Fruit fly (Drosophila melanogaster): ENCODE data around the gene CG42237.

DNA sequence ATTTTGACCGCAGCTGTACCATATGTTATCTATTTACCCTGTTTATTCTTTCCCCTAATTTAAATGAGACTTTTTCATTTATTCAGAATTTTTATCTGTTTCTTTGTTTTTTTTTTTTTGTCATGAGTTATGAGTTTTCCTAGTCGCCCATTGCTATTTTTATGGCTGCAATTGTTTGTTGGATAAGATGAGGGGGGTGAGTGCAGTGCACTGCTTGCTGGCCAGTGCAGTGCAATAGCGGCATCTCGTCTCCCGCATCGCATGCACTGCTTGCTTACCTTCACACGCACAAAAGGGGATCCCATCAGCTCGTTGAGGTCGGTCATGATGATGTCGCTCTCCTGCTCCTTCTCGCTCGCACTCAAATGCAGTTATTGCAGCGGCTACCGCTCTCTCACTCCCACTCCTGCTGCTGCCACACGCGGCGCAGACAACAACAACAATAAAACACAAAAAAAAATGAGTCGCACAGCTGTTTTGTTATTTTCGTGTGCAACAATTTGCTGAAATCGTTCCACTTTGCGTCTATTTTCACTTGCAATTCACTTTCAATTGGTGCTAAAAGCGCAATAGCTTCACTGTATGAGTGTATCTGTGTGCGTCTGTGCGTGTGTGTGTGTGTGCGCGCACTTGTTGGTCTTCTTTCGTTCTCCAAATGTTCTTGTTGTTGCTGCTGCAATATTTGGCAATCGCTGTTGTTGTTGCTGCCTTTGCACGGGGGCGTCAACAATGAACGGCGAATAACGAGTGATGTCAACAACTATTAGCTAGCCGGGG, 13.2 kb downstream of the CG42237 start:
- peak; percentile 51 for TF ChIP-seq CG8159 (tag; optimal IDR thresholded peaks at IDR 0.05)
- TF ChIP-seq EcR (GFP tag; optimal IDR thresholded peaks at IDR 0.05), result peak; percentile 45
- peak; percentile 39 for TF ChIP-seq Pif1A (GFP tag; optimal IDR thresholded peaks at IDR 0.05)
- peak; percentile 53 for TF ChIP-seq CG14655 (GFP tag; optimal IDR thresholded peaks at IDR 0.05)
- TF ChIP-seq CG17806 (tag; optimal IDR thresholded peaks at IDR 0.05), result peak; percentile 49
- TF ChIP-seq CG4496 (GFP tag; IDR thresholded peaks at IDR 0.05), result peak; percentile 86
